Worm (Caenorhabditis elegans): Measurements from ENCODE around the gene Y43F4B.10.
"Not testable (repeated sequence)": the region's sequence is repeated elsewhere in the genome, so short reads cannot be mapped to it uniquely, and the experiment has no call there.

DNA sequence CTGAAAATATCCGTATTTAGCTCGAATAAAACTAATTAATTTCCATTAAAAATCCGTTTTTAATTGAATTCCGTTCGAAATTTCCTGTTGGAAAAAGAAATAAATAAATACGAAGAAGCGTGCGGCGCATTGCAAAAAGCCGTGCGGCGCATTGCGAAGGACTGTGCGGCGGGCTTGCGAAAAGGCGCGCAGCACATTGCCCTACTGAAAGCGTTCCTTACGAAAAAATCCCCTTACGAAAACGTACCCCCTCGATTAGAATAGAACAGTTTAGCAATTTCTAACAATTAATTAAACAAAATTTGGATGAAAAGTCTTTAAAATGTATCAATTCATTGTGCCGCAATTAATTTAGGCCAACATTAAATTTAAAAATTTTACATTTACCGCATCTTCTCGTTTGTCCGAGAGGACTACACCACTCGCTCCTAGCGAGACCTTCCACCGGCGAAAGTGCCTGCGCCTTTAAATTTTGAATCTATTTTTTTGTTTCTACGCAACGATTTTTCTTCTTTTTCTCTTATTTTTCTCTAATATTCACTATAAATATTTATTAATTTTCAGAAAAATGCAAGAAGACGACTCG is 17.5 kb upstream of the Y43F4B.10 start, which contains the start of gene npp-18:
- TF ChIP-seq elt-2 (tag; optimal IDR thresholded peaks at IDR 0.05): peak; percentile 19
- not testable (repeated sequence) for TF ChIP-seq hmg-11 (tag; optimal IDR thresholded peaks at IDR 0.05); elt-1 (tag; optimal IDR thresholded peaks at IDR 0.05); ama-1 (optimal IDR thresholded peaks at IDR 0.05); R02D3.7 (tag; optimal IDR thresholded peaks at IDR 0.05)
